Worm (Caenorhabditis elegans) whole organism, L1 larva: Measurements from ENCODE around the gene F35A5.1.

Experiments
- C16A3.4 ChIP-seq: fragments of 150-350 bp; optimal IDR thresholded peaks from 2 replicates; lab custom pipeline; 2014; ENCODE audit warnings: missing biosample characterization, missing genetic modification characterization
- alr-1 ChIP-seq: fragments of 200-800 bp; sonication (Bioruptor generic); optimal IDR thresholded peaks from 2 replicates; lab custom pipeline; 2018; ENCODE audit warnings: borderline replicate concordance, mild to moderate bottlenecking, missing genetic modification characterization, missing compliant biosample characterization
- fkh-10 ChIP-seq: sonication (generic microtip); optimal IDR thresholded peaks from 2 replicates; lab custom pipeline; 2017; ENCODE audit warnings: missing biosample characterization, missing genetic modification reagents, missing genetic modification characterization
- hpl-2 ChIP-seq: fragments of 150-350 bp; optimal IDR thresholded peaks from 2 replicates; lab custom pipeline; 2014; ENCODE audit warnings: missing biosample characterization, missing genetic modification reagents, missing genetic modification characterization
- lin-14 ChIP-seq: fragments of 200-800 bp; sonication (Bioruptor generic); optimal IDR thresholded peaks from 2 replicates; lab custom pipeline; 2018; ENCODE audit warnings: mild to moderate bottlenecking, missing genetic modification characterization, moderate library complexity, missing compliant biosample characterization
- lsy-2 ChIP-seq, 2 experiments: fragments of 150-350 bp; optimal IDR thresholded peaks; 2 replicates each; lab custom pipeline; 2014; ENCODE audit warnings: missing biosample characterization in 2 of 2, missing genetic modification characterization in 2 of 2
- mdl-1 ChIP-seq, 2 experiments: fragments of 150-350 bp; optimal IDR thresholded peaks; 2 replicates each; lab custom pipeline; 2014 to 2017; ENCODE audit warnings: missing biosample characterization in 2 of 2, missing genetic modification characterization in 2 of 2, inconsistent platforms in 1 of 2
- nhr-11 ChIP-seq: fragments of 150-350 bp; optimal IDR thresholded peaks from 2 replicates; lab custom pipeline; 2014; ENCODE audit warnings: missing biosample characterization, missing genetic modification characterization
- pag-3 ChIP-seq: sonication (generic microtip); optimal IDR thresholded peaks from 2 replicates; lab custom pipeline; 2017; ENCODE audit warnings: missing genetic modification characterization, mild to moderate bottlenecking, missing compliant biosample characterization, antibody characterized with exemption, borderline replicate concordance; ENCODE audit not compliant: insufficient read depth
- sox-4 ChIP-seq: sonication (generic microtip); optimal IDR thresholded peaks from 2 replicates; lab custom pipeline; 2016; ENCODE audit warnings: missing genetic modification characterization, missing compliant biosample characterization
- xbp-1 ChIP-seq: sonication (generic microtip); optimal IDR thresholded peaks from 2 replicates; lab custom pipeline; 2016; ENCODE audit warnings: missing genetic modification characterization, missing compliant biosample characterization
- ztf-4 ChIP-seq: fragments of 150-350 bp; optimal IDR thresholded peaks from 2 replicates; lab custom pipeline; 2014; ENCODE audit warnings: missing biosample characterization, missing genetic modification characterization

- no peak for TF ChIP-seq alr-1
- peak in 1 of 2 experiments; percentile 23 for TF ChIP-seq mdl-1 (tag; optimal IDR thresholded peaks at IDR 0.05; lab: Kevin White, UChicago)
- peak; percentile 94 for TF ChIP-seq lin-14
- TF ChIP-seq pag-3 (tag; lab: Kevin White, UChicago), result no peak
- TF ChIP-seq lsy-2 (tag; optimal IDR thresholded peaks at IDR 0.05; lab: Kevin White, UChicago), result peak; percentile 30 to 57
- TF ChIP-seq hpl-2 (GFP tag; lab: Kevin White, UChicago), result no peak
- TF ChIP-seq xbp-1 (tag; lab: Kevin White, UChicago), result peak; percentile 29
- TF ChIP-seq sox-4 (tag; lab: Kevin White, UChicago), result peak; percentile 20
- peak; percentile 7 for TF ChIP-seq C16A3.4 (tag; lab: Kevin White, UChicago)
- TF ChIP-seq ztf-4, result peak; percentile 55
- no peak for TF ChIP-seq nhr-11 (tag; lab: Kevin White, UChicago)
- TF ChIP-seq fkh-10 (GFP tag; lab: Kevin White, UChicago), result no peak
Observed at ce11 chrX:3839172-3839571, 31.9 kb downstream of the F35A5.1 start.
